Worm (Caenorhabditis elegans) whole organism, L4 larva: Measurements from ENCODE around the gene C07G1.7.
A peak's percentile ranks its signal among the peaks of the same experiment; 100 is the strongest.

Experiments
- F44E2.7 ChIP-seq: fragments of 200-800 bp; sonication (Bioruptor generic); IDR thresholded peaks from 2 replicates; pipeline ENCODE4 v2.1.2; 2022; ENCODE audit warnings: missing genetic modification characterization, missing compliant biosample characterization
- F49E8.2 ChIP-seq: sonication (generic microtip); optimal IDR thresholded peaks from 2 replicates; lab custom pipeline; 2016; ENCODE audit warnings: missing compliant biosample characterization, mild to moderate bottlenecking, missing genetic modification characterization, borderline replicate concordance
- aha-1 ChIP-seq: fragments of 150-350 bp; peaks from one replicate; lab custom pipeline; 2014; ENCODE audit warnings: missing biosample characterization, missing genetic modification characterization
- aly-2 ChIP-seq: sonication (generic microtip); optimal IDR thresholded peaks from 2 replicates; lab custom pipeline; 2018; ENCODE audit warnings: missing biosample characterization, missing genetic modification characterization
- ceh-44 ChIP-seq: fragments of 200-800 bp; sonication (Bioruptor generic); IDR thresholded peaks from 2 replicates; pipeline ENCODE4 v1.3.6; 2022; ENCODE audit warnings: missing genetic modification reagents, missing genetic modification characterization, missing compliant biosample characterization
- ceh-62 ChIP-seq: sonication (generic microtip); optimal IDR thresholded peaks from 2 replicates; lab custom pipeline; 2017; ENCODE audit warnings: missing biosample characterization, missing genetic modification characterization
- dmd-8 ChIP-seq: fragments of 200-800 bp; sonication (Bioruptor generic); IDR thresholded peaks from 2 replicates; pipeline ENCODE4 v1.3.6; 2022; ENCODE audit warnings: missing genetic modification characterization, missing compliant biosample characterization
- egl-43 ChIP-seq: fragments of 200-800 bp; sonication (Bioruptor generic); IDR thresholded peaks from 2 replicates; pipeline ENCODE4 v1.3.6; 2022; ENCODE audit warnings: missing genetic modification reagents, missing genetic modification characterization, missing compliant biosample characterization
- hlh-30 ChIP-seq: sonication (generic microtip); optimal IDR thresholded peaks from 2 replicates; lab custom pipeline; 2017; ENCODE audit warnings: antibody characterized with exemption, mild to moderate bottlenecking, missing genetic modification characterization, missing compliant biosample characterization; ENCODE audit not compliant: insufficient read depth
- hmg-1.1 ChIP-seq: fragments of 200-800 bp; sonication (Bioruptor generic); IDR thresholded peaks from 2 replicates; pipeline ENCODE4 v1.3.6; 2022; ENCODE audit warnings: missing genetic modification reagents, missing genetic modification characterization, missing compliant biosample characterization
- jun-1 ChIP-seq: fragments of 150-350 bp; optimal IDR thresholded peaks from 2 replicates; lab custom pipeline; 2014; ENCODE audit warnings: missing biosample characterization, missing genetic modification reagents, missing genetic modification characterization
- lin-13 ChIP-seq: fragments of 150-350 bp; optimal IDR thresholded peaks from 2 replicates; lab custom pipeline; 2014; ENCODE audit warnings: missing biosample characterization, missing genetic modification reagents, missing genetic modification characterization
- lin-38 ChIP-seq: fragments of 200-800 bp; sonication (Bioruptor generic); IDR thresholded peaks from 2 replicates; pipeline ENCODE4 v1.3.6; 2022; ENCODE audit warnings: missing genetic modification reagents, missing genetic modification characterization, missing compliant biosample characterization
- lin-39 ChIP-seq: fragments of 150-350 bp; optimal IDR thresholded peaks from 2 replicates; lab custom pipeline; 2014; ENCODE audit warnings: missing biosample characterization, missing genetic modification reagents, missing genetic modification characterization
- mdt-29 ChIP-seq: fragments of 200-800 bp; sonication (Bioruptor generic); IDR thresholded peaks from 2 replicates; pipeline ENCODE4 v1.3.6; 2022; ENCODE audit warnings: missing genetic modification reagents, missing genetic modification characterization, missing compliant biosample characterization
- mes-2 ChIP-seq: sonication (generic microtip); optimal IDR thresholded peaks from 2 replicates; lab custom pipeline; 2016; ENCODE audit warnings: missing genotype, mild to moderate bottlenecking, missing genetic modification characterization, missing compliant biosample characterization; ENCODE audit not compliant: poor library complexity, severe bottlenecking
- mxl-3 ChIP-seq: fragments of 200-800 bp; sonication (Bioruptor generic); optimal IDR thresholded peaks from 2 replicates; lab custom pipeline; 2018; ENCODE audit warnings: mild to moderate bottlenecking, missing genetic modification characterization, missing compliant biosample characterization
- nhr-10 ChIP-seq: fragments of 150-350 bp; optimal IDR thresholded peaks from 2 replicates; lab custom pipeline; 2014; ENCODE audit warnings: missing biosample characterization, missing genetic modification characterization
- nhr-11 ChIP-seq: fragments of 150-350 bp; optimal IDR thresholded peaks from 2 replicates; lab custom pipeline; 2014; ENCODE audit warnings: missing biosample characterization, missing genetic modification characterization
- nhr-111 ChIP-seq: fragments of 200-800 bp; sonication (Bioruptor generic); optimal IDR thresholded peaks from 2 replicates; lab custom pipeline; 2018; ENCODE audit warnings: mild to moderate bottlenecking, missing genetic modification characterization, missing compliant biosample characterization
- nhr-48 ChIP-seq: sonication (generic microtip); optimal IDR thresholded peaks from 2 replicates; lab custom pipeline; 2016; ENCODE audit warnings: mild to moderate bottlenecking, missing genetic modification characterization, missing compliant biosample characterization
- nhr-6 ChIP-seq: fragments of 150-350 bp; optimal IDR thresholded peaks from 2 replicates; lab custom pipeline; 2014; ENCODE audit warnings: missing biosample characterization, missing genetic modification characterization
- nhr-76 ChIP-seq: fragments of 150-350 bp; optimal IDR thresholded peaks from 2 replicates; lab custom pipeline; 2014; ENCODE audit warnings: missing biosample characterization, missing genetic modification characterization
- php-3 ChIP-seq: fragments of 200-800 bp; sonication (Bioruptor generic); IDR thresholded peaks from 2 replicates; pipeline ENCODE4 v1.3.6; 2022; ENCODE audit warnings: missing genetic modification reagents, missing genetic modification characterization, missing compliant biosample characterization
- saeg-2 ChIP-seq: fragments of 200-800 bp; sonication (Bioruptor generic); IDR thresholded peaks from 2 replicates; pipeline ENCODE4 v1.3.6; 2022; ENCODE audit warnings: missing genetic modification reagents, missing genetic modification characterization, missing compliant biosample characterization
- sdz-12 ChIP-seq: fragments of 200-800 bp; sonication (Bioruptor generic); optimal IDR thresholded peaks from 2 replicates; lab custom pipeline; 2018; ENCODE audit warnings: mild to moderate bottlenecking, missing genetic modification characterization, missing compliant biosample characterization
- set-16 ChIP-seq: fragments of 200-800 bp; sonication (Bioruptor generic); IDR thresholded peaks from 2 replicates; pipeline ENCODE4 v1.3.6; 2022; ENCODE audit warnings: missing genetic modification reagents, missing genetic modification characterization, missing compliant biosample characterization
- snpc-1.2 ChIP-seq: fragments of 200-800 bp; sonication (Bioruptor generic); IDR thresholded peaks from 2 replicates; pipeline ENCODE4 v1.3.6; 2022; ENCODE audit warnings: missing genetic modification reagents, missing genetic modification characterization, missing compliant biosample characterization
- snpc-4 ChIP-seq: fragments of 150-350 bp; optimal IDR thresholded peaks from 2 replicates; lab custom pipeline; 2014; ENCODE audit warnings: missing biosample characterization, missing genetic modification characterization
- spr-1 ChIP-seq: sonication (generic microtip); optimal IDR thresholded peaks from 2 replicates; lab custom pipeline; 2016; ENCODE audit warnings: mild to moderate bottlenecking, missing genetic modification characterization, missing compliant biosample characterization
- spr-3 ChIP-seq: fragments of 200-800 bp; sonication (Bioruptor generic); optimal IDR thresholded peaks from 2 replicates; lab custom pipeline; 2018; ENCODE audit warnings: mild to moderate bottlenecking, missing genetic modification characterization, missing compliant biosample characterization
- unc-62 ChIP-seq, 3 experiments: fragments of 150-350 bp in 1 of 3; sonication (generic microtip); optimal IDR thresholded peaks in 2 of 3; peaks in 1 of 3; 1 replicate in 1 of 3; 2 replicates in 2 of 3; lab custom pipeline; 2014 to 2017; ENCODE audit warnings: missing biosample characterization in 3 of 3, missing genetic modification characterization in 3 of 3, missing genetic modification reagents in 3 of 3, missing genotype in 1 of 3
- zfp-3 ChIP-seq: fragments of 200-800 bp; sonication (Bioruptor generic); conservative IDR thresholded peaks from 2 replicates; pipeline ENCODE4 v1.3.6; 2022; ENCODE audit warnings: missing genetic modification reagents, missing genetic modification characterization, missing compliant biosample characterization

The C07G1.7 gene

ce11 chrIV:8210300-8210699, 1.3 kb downstream of the C07G1.7 start, which contains the start of gene C07G1.6:
C07G1.6 (minus strand) TSS chrIV:8210400.
- TF ChIP-seq nhr-48 (tag; lab: Kevin White, UChicago): no peak
- no peak for TF ChIP-seq F49E8.2 (tag; lab: Kevin White, UChicago)
- TF ChIP-seq aha-1: no peak

- TF ChIP-seq lin-39 (tag; lab: Kevin White, UChicago) (no peak), aha-1 (peak; percentile 55), spr-1 (tag; lab: Kevin White, UChicago) (no peak), php-3 (GFP tag; lab: Robert Waterston, UW) (no peak), unc-62 (GFP tag; optimal IDR thresholded peaks at IDR 0.05 in 1 of 2; lab: Kevin White, UChicago) (peak in 1 of 2 experiments; percentile 94), unc-62 (tag; optimal IDR thresholded peaks at IDR 0.05; lab: Kevin White, UChicago) (no peak), nhr-6 (tag; lab: Kevin White, UChicago) (no peak), snpc-1.2 (no peak)
Measured at ce11 chrIV:8208855-8209254, 2.8 kb downstream of the C07G1.7 start.

- TF ChIP-seq nhr-76 (tag; lab: Kevin White, UChicago) (no peak), mdt-29 (no peak), spr-3 (GFP tag; lab: Kevin White, UChicago) (no peak), egl-43 (GFP tag; lab: Robert Waterston, UW) (no peak), ceh-62 (tag; lab: Kevin White, UChicago) (no peak), aly-2 (no peak), dmd-8 (GFP tag; lab: Robert Waterston, UW) (no peak), mes-2 (tag; lab: Kevin White, UChicago) (no peak), set-16 (no peak), lin-13 (GFP tag; lab: Kevin White, UChicago) (no peak)
Measured at ce11 chrIV:8206314-8206713, 5.3 kb downstream of the C07G1.7 start, which contains the start of gene svh-1. svh-1 (plus strand) TSS chrIV:8206614.

- TF ChIP-seq hlh-30 (peak; percentile 28), hmg-1.1 (GFP tag; lab: Robert Waterston, UW) (peak; percentile 22; the same call in 1 of the 2 replicates), sdz-12 (no peak), nhr-76 (tag; lab: Kevin White, UChicago) (no peak), F44E2.7 (GFP tag; lab: Robert Waterston, UW) (no peak), jun-1 (tag; lab: Kevin White, UChicago) (no peak), nhr-6 (tag; lab: Kevin White, UChicago) (peak; percentile 23), nhr-11 (tag; lab: Kevin White, UChicago) (no peak), mes-2 (tag; lab: Kevin White, UChicago) (peak; percentile 69), mxl-3 (no peak), spr-1 (tag; lab: Kevin White, UChicago) (no peak), lin-38 (GFP tag; lab: Robert Waterston, UW) (no peak), nhr-111 (no peak)
Measured at ce11 chrIV:8205272-8206098, 6.2 kb downstream of the C07G1.7 start, which contains the start of gene hgrs-1. hgrs-1 (minus strand) TSS chrIV:8206048.

- TF ChIP-seq unc-62 (GFP tag; optimal IDR thresholded peaks at IDR 0.05 in 1 of 2; lab: Kevin White, UChicago) (peak in 1 of 2 experiments; percentile 96), unc-62 (tag; optimal IDR thresholded peaks at IDR 0.05; lab: Kevin White, UChicago) (no peak), ceh-44 (GFP tag; lab: Robert Waterston, UW) (no peak), saeg-2 (no peak), snpc-4 (tag; lab: Kevin White, UChicago) (no peak), nhr-6 (tag; lab: Kevin White, UChicago) (no peak), jun-1 (tag; lab: Kevin White, UChicago) (no peak), zfp-3 (GFP tag; lab: Robert Waterston, UW) (no peak), nhr-10 (tag; lab: Kevin White, UChicago) (no peak)
Measured at ce11 chrIV:8203555-8203954, 8.1 kb downstream of the C07G1.7 start.
